Fruit fly (Drosophila melanogaster) whole organism, pupa: ENCODE measurements around the gene Irk3.

Source experiments
- CG10348 ChIP-seq: fragments of 200-800 bp; sonication (Bioruptor generic); IDR thresholded peaks from 2 replicates; pipeline ENCODE4 v1.3.6; 2022; ENCODE audit warnings: missing biosample characterization, missing genetic modification characterization
- CG12605 ChIP-seq: fragments of 200-800 bp; sonication (Bioruptor generic); IDR thresholded peaks from 2 replicates; pipeline ENCODE4 v1.3.6; 2022; ENCODE audit warnings: missing biosample characterization, missing genetic modification characterization
- CG13204 ChIP-seq: fragments of 200-800 bp; sonication (Bioruptor generic); optimal IDR thresholded peaks from 2 replicates; lab custom pipeline; 2018; ENCODE audit warnings: missing biosample characterization, mild to moderate bottlenecking, missing genetic modification characterization, moderate library complexity
- CG14655 ChIP-seq: fragments of 200-800 bp; sonication (Bioruptor generic); optimal IDR thresholded peaks from 3 replicates; lab custom pipeline; 2017; ENCODE audit warnings: mild to moderate bottlenecking, missing biosample characterization, missing genetic modification reagents, missing genetic modification characterization
- CG15710 ChIP-seq: fragments of 200-800 bp; sonication (Bioruptor generic); optimal IDR thresholded peaks from 2 replicates; lab custom pipeline; 2018; ENCODE audit warnings: missing biosample characterization, mild to moderate bottlenecking, missing genetic modification characterization, moderate library complexity
- CG34367 ChIP-seq: fragments of 200-800 bp; sonication (Bioruptor generic); optimal IDR thresholded peaks from 2 replicates; lab custom pipeline; 2018; ENCODE audit warnings: missing biosample characterization, mild to moderate bottlenecking, missing genetic modification characterization
- CG4496 ChIP-seq: fragments of 200-800 bp; sonication (Bioruptor generic); IDR thresholded peaks from 3 replicates; pipeline ENCODE4 v1.3.6; 2022; ENCODE audit warnings: missing biosample characterization, missing genetic modification characterization
- CG8301 ChIP-seq: fragments of 200-800 bp; sonication (Bioruptor generic); optimal IDR thresholded peaks from 2 replicates; lab custom pipeline; 2018; ENCODE audit warnings: missing biosample characterization, mild to moderate bottlenecking, missing genetic modification characterization
- EcR ChIP-seq: fragments of 200-800 bp; sonication (Bioruptor generic); optimal IDR thresholded peaks from 3 replicates; lab custom pipeline; 2019; ENCODE audit warnings: missing biosample characterization, missing genetic modification characterization, mild to moderate bottlenecking, moderate library complexity, missing genetic modification reagents
- Pif1B ChIP-seq: fragments of 200-800 bp; sonication (Bioruptor generic); optimal IDR thresholded peaks from 3 replicates; lab custom pipeline; 2016; ENCODE audit warnings: missing biosample characterization, missing genetic modification characterization
- Snoo ChIP-seq: fragments of 200-800 bp; sonication (Bioruptor generic); optimal IDR thresholded peaks from 3 replicates; lab custom pipeline; 2017; ENCODE audit warnings: missing biosample characterization, mild to moderate bottlenecking, missing genetic modification characterization, inconsistent platforms
- fd96Ca ChIP-seq: fragments of 200-800 bp; sonication (Bioruptor generic); IDR thresholded peaks from 3 replicates; pipeline ENCODE4 v1.3.6; 2022; ENCODE audit warnings: missing biosample characterization, missing genetic modification characterization
- rn ChIP-seq: fragments of 200-800 bp; sonication (Bioruptor generic); IDR thresholded peaks from 2 replicates; pipeline ENCODE4 v1.3.6; 2022; ENCODE audit warnings: missing biosample characterization, missing genetic modification characterization

DNA sequence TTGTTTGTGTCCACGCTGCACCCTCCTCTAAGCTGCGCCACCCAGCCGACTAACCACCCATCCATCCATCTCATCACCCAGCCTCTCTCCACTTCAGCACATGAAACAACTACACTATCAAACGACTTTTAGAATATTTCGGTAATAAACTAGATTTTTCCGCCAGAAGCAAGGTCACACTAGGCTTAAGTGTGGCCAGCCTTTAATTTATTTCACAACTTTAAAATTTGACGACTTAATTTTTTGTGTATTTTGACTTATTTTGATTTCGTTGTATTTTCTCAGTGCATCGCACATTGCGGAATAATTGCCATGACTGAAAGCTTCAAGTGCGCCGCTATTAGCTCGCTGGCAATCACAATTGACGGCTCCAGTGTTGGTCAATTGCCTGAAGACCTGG is 11.3 kb upstream of the Irk3 start:
- TF ChIP-seq CG14655 (GFP tag; lab: Kevin White, UChicago) (peak; percentile 62), Snoo (tag; lab: Kevin White, UChicago) (no peak), CG15710 (tag; lab: Kevin White, UChicago) (no peak), EcR (GFP tag; lab: Kevin White, UChicago) (no peak), rn (GFP tag; lab: Robert Waterston, UW) (no peak), Pif1B (GFP tag; lab: Kevin White, UChicago) (no peak), CG4496 (GFP tag; lab: Robert Waterston, UW) (peak; percentile 76), fd96Ca (GFP tag; lab: Robert Waterston, UW) (peak; percentile 74), CG12605 (GFP tag; lab: Robert Waterston, UW) (no peak), CG34367 (tag; lab: Kevin White, UChicago) (no peak), CG13204 (no peak), CG8301 (tag; lab: Kevin White, UChicago) (peak; percentile 67), CG10348 (peak; percentile 45)
